Worm (Caenorhabditis elegans) whole organism, L4 larva: ENCODE results near the gene sru-25.

Experiments used
- D1046.2 ChIP-seq: fragments of 200-800 bp; sonication (Bioruptor generic); IDR thresholded peaks from 2 replicates; pipeline ENCODE4 v1.3.6; 2022; ENCODE audit warnings: missing genetic modification characterization, missing compliant biosample characterization
- F26F4.8 ChIP-seq: fragments of 200-800 bp; sonication (Bioruptor generic); conservative IDR thresholded peaks from 2 replicates; pipeline ENCODE4 v1.3.6; 2022; ENCODE audit warnings: missing genetic modification characterization, missing compliant biosample characterization
- F44E2.7 ChIP-seq: fragments of 200-800 bp; sonication (Bioruptor generic); IDR thresholded peaks from 2 replicates; pipeline ENCODE4 v2.1.2; 2022; ENCODE audit warnings: missing genetic modification characterization, missing compliant biosample characterization
- F49E8.2 ChIP-seq: sonication (generic microtip); optimal IDR thresholded peaks from 2 replicates; lab custom pipeline; 2016; ENCODE audit warnings: missing compliant biosample characterization, mild to moderate bottlenecking, missing genetic modification characterization, borderline replicate concordance
- R02D3.7 ChIP-seq: fragments of 150-350 bp; sonication (generic microtip); optimal IDR thresholded peaks from 3 replicates; lab custom pipeline; 2014; ENCODE audit warnings: missing biosample characterization, missing genetic modification characterization
- ZK337.2 ChIP-seq: fragments of 200-800 bp; sonication (Bioruptor generic); IDR thresholded peaks from 2 replicates; pipeline ENCODE4 v1.3.6; 2022; ENCODE audit warnings: missing genetic modification reagents, missing genetic modification characterization, missing compliant biosample characterization
- ceh-20 ChIP-seq: fragments of 200-800 bp; sonication (Bioruptor generic); IDR thresholded peaks from 2 replicates; pipeline ENCODE4 v1.3.6; 2022; ENCODE audit warnings: missing genetic modification reagents, missing genetic modification characterization, missing compliant biosample characterization
- ceh-82 ChIP-seq: sonication (generic microtip); optimal IDR thresholded peaks from 2 replicates; lab custom pipeline; 2017; ENCODE audit warnings: missing biosample characterization, missing genetic modification characterization
- ces-1 ChIP-seq: fragments of 150-350 bp; sonication (generic microtip); optimal IDR thresholded peaks from 4 replicates; lab custom pipeline; 2014; ENCODE audit warnings: missing biosample characterization, missing genetic modification reagents, missing genetic modification characterization
- daf-8 ChIP-seq: fragments of 200-800 bp; sonication (Bioruptor generic); IDR thresholded peaks from 2 replicates; pipeline ENCODE4 v1.3.6; 2022; ENCODE audit warnings: missing genetic modification characterization, missing compliant biosample characterization
- dmd-6 ChIP-seq: fragments of 200-800 bp; sonication (Bioruptor generic); IDR thresholded peaks from 2 replicates; pipeline ENCODE4 v1.3.6; 2022; ENCODE audit warnings: missing genetic modification reagents, missing genetic modification characterization, missing compliant biosample characterization
- dmd-9 ChIP-seq: fragments of 200-800 bp; sonication (Bioruptor generic); IDR thresholded peaks from 2 replicates; pipeline ENCODE4 v1.3.6; 2022; ENCODE audit warnings: missing genetic modification reagents, missing genetic modification characterization, missing compliant biosample characterization
- dpl-1 ChIP-seq: fragments of 150-350 bp; optimal IDR thresholded peaks from 2 replicates; lab custom pipeline; 2014; ENCODE audit warnings: missing biosample characterization, missing genetic modification reagents, missing genetic modification characterization
- egl-43 ChIP-seq: fragments of 200-800 bp; sonication (Bioruptor generic); IDR thresholded peaks from 2 replicates; pipeline ENCODE4 v1.3.6; 2022; ENCODE audit warnings: missing genetic modification reagents, missing genetic modification characterization, missing compliant biosample characterization
- fkh-10 ChIP-seq: fragments of 150-350 bp; optimal IDR thresholded peaks from 2 replicates; lab custom pipeline; 2014; ENCODE audit warnings: missing biosample characterization, missing genetic modification reagents, missing genetic modification characterization
- hif-1 ChIP-seq, 2 experiments: sonication (generic microtip); optimal IDR thresholded peaks; 2 replicates each; lab custom pipeline; 2016 to 2017; ENCODE audit warnings: missing compliant biosample characterization in 2 of 2, missing genetic modification characterization in 2 of 2, missing genetic modification reagents in 2 of 2, missing genotype in 2 of 2, mild to moderate bottlenecking in 1 of 2
- hlh-11 ChIP-seq: fragments of 200-800 bp; sonication (Bioruptor generic); optimal IDR thresholded peaks from 2 replicates; lab custom pipeline; 2018; ENCODE audit warnings: mild to moderate bottlenecking, missing genetic modification characterization, missing compliant biosample characterization
- hmg-1.1 ChIP-seq: fragments of 200-800 bp; sonication (Bioruptor generic); IDR thresholded peaks from 2 replicates; pipeline ENCODE4 v1.3.6; 2022; ENCODE audit warnings: missing genetic modification reagents, missing genetic modification characterization, missing compliant biosample characterization
- jun-1 ChIP-seq: fragments of 150-350 bp; optimal IDR thresholded peaks from 2 replicates; lab custom pipeline; 2014; ENCODE audit warnings: missing biosample characterization, missing genetic modification reagents, missing genetic modification characterization
- lim-7 ChIP-seq: fragments of 200-800 bp; sonication (Bioruptor generic); IDR thresholded peaks from 2 replicates; pipeline ENCODE4 v1.3.6; 2022; ENCODE audit warnings: missing genetic modification characterization, missing compliant biosample characterization
- lin-38 ChIP-seq: fragments of 200-800 bp; sonication (Bioruptor generic); IDR thresholded peaks from 2 replicates; pipeline ENCODE4 v1.3.6; 2022; ENCODE audit warnings: missing genetic modification reagents, missing genetic modification characterization, missing compliant biosample characterization
- lin-39 ChIP-seq: fragments of 150-350 bp; optimal IDR thresholded peaks from 2 replicates; lab custom pipeline; 2014; ENCODE audit warnings: missing biosample characterization, missing genetic modification reagents, missing genetic modification characterization
- lsy-2 ChIP-seq, 2 experiments: fragments of 150-350 bp in 1 of 2; sonication (generic microtip) in 1 of 2; optimal IDR thresholded peaks; 2 replicates each; lab custom pipeline; 2014 to 2017; ENCODE audit warnings: missing biosample characterization in 2 of 2, missing genetic modification characterization in 2 of 2
- madf-5 ChIP-seq, 2 experiments: fragments of 200-800 bp; sonication (Bioruptor generic); IDR thresholded peaks; 2 replicates each; pipeline ENCODE4 v1.3.6; 2022; ENCODE audit warnings: missing compliant biosample characterization in 2 of 2, missing genetic modification characterization in 2 of 2
- mdt-29 ChIP-seq: fragments of 200-800 bp; sonication (Bioruptor generic); IDR thresholded peaks from 2 replicates; pipeline ENCODE4 v1.3.6; 2022; ENCODE audit warnings: missing genetic modification reagents, missing genetic modification characterization, missing compliant biosample characterization
- mes-2 ChIP-seq: sonication (generic microtip); optimal IDR thresholded peaks from 2 replicates; lab custom pipeline; 2016; ENCODE audit warnings: missing genotype, mild to moderate bottlenecking, missing genetic modification characterization, missing compliant biosample characterization; ENCODE audit not compliant: poor library complexity, severe bottlenecking
- nhr-237 ChIP-seq: sonication (generic microtip); optimal IDR thresholded peaks from 2 replicates; lab custom pipeline; 2017; ENCODE audit warnings: missing biosample characterization, missing genetic modification characterization
- nhr-41 ChIP-seq: fragments of 200-800 bp; sonication (Bioruptor generic); IDR thresholded peaks from 2 replicates; pipeline ENCODE4 v1.3.6; 2022; ENCODE audit warnings: missing genetic modification reagents, missing genetic modification characterization, missing compliant biosample characterization
- nhr-42 ChIP-seq: fragments of 200-800 bp; sonication (Bioruptor generic); IDR thresholded peaks from 2 replicates; pipeline ENCODE4 v1.3.6; 2022; ENCODE audit warnings: missing genetic modification characterization, missing compliant biosample characterization
- nhr-6 ChIP-seq: fragments of 150-350 bp; optimal IDR thresholded peaks from 2 replicates; lab custom pipeline; 2014; ENCODE audit warnings: missing biosample characterization, missing genetic modification characterization
- php-3 ChIP-seq: fragments of 200-800 bp; sonication (Bioruptor generic); IDR thresholded peaks from 2 replicates; pipeline ENCODE4 v1.3.6; 2022; ENCODE audit warnings: missing genetic modification reagents, missing genetic modification characterization, missing compliant biosample characterization
- rbr-2 ChIP-seq: sonication (generic microtip); optimal IDR thresholded peaks from 2 replicates; lab custom pipeline; 2016; ENCODE audit warnings: missing genotype, missing genetic modification characterization, missing compliant biosample characterization
- saeg-2 ChIP-seq: fragments of 200-800 bp; sonication (Bioruptor generic); IDR thresholded peaks from 2 replicates; pipeline ENCODE4 v1.3.6; 2022; ENCODE audit warnings: missing genetic modification reagents, missing genetic modification characterization, missing compliant biosample characterization
- snpc-1.2 ChIP-seq: fragments of 200-800 bp; sonication (Bioruptor generic); IDR thresholded peaks from 2 replicates; pipeline ENCODE4 v1.3.6; 2022; ENCODE audit warnings: missing genetic modification reagents, missing genetic modification characterization, missing compliant biosample characterization
- spr-1 ChIP-seq: sonication (generic microtip); optimal IDR thresholded peaks from 2 replicates; lab custom pipeline; 2016; ENCODE audit warnings: mild to moderate bottlenecking, missing genetic modification characterization, missing compliant biosample characterization
- tag-97 ChIP-seq: fragments of 200-800 bp; sonication (Bioruptor generic); IDR thresholded peaks from 2 replicates; pipeline ENCODE4 v1.3.6; 2022; ENCODE audit warnings: missing genetic modification characterization, missing compliant biosample characterization
- tra-1 ChIP-seq: fragments of 200-800 bp; sonication (Bioruptor generic); IDR thresholded peaks from 2 replicates; pipeline ENCODE4 v1.3.6; 2022; ENCODE audit warnings: missing genetic modification reagents, missing genetic modification characterization, missing compliant biosample characterization
- unc-130 ChIP-seq: sonication (generic microtip); optimal IDR thresholded peaks from 2 replicates; lab custom pipeline; 2016; ENCODE audit warnings: missing genetic modification reagents, missing genetic modification characterization, missing compliant biosample characterization
- unc-39 ChIP-seq: sonication (generic microtip); optimal IDR thresholded peaks from 2 replicates; lab custom pipeline; 2017; ENCODE audit warnings: missing biosample characterization, missing genetic modification characterization
- zfp-3 ChIP-seq: fragments of 200-800 bp; sonication (Bioruptor generic); conservative IDR thresholded peaks from 2 replicates; pipeline ENCODE4 v1.3.6; 2022; ENCODE audit warnings: missing genetic modification reagents, missing genetic modification characterization, missing compliant biosample characterization
- zip-11 ChIP-seq: fragments of 200-800 bp; sonication (Bioruptor generic); IDR thresholded peaks from 2 replicates; pipeline ENCODE4 v1.3.6; 2022; ENCODE audit warnings: missing genetic modification characterization, missing compliant biosample characterization

Gene sru-25

DNA sequence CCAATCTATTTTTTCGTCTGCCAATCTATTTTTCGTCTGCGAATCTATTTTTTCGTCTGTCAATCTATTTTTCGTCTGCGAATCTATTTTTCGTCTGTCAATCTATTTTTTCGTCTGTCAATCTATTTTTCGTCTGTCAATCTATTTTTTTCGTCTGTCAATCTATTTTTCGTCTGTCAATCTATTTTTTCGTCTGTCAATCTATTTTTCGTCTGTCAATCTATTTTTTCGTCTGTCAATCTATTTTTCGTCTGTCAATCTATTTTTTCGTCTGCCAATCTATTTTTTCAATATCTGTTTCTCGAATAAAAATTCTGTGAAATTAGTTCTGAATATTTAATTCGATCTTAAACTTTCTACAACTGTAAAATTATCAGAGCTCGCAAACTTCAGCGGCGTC lies 16.0 kb downstream of the sru-25 start:
- peak; percentile 59; the same call in 1 of the 2 replicates for TF ChIP-seq lim-7

DNA sequence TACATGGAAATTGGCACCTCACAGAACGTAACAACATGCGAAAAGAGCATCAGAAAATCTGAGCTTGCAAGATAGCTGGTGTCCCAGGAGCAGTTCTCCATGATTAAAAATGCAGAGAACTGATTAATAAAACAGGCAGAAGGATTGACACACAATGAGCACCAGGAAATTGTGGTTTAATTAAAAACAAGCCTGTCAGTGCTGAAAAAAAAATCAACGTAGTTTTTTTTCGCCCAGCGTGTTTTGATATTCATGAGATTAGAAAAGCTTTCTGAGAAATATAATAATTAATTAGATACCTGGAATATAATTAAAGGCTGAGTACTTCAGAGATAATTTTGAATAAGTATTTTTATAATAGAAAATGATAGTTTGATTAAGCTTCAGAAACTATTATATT lies 16.4 kb downstream of the sru-25 start, which contains the start of gene srh-246:
srh-246 (minus strand) TSS at position 101 of the 400 bp plus-strand sequence.
- TF ChIP-seq ceh-82 (tag; lab: Kevin White, UChicago) (no peak), ces-1 (GFP tag; lab: Kevin White, UChicago) (no peak), egl-43 (GFP tag; lab: Robert Waterston, UW) (no peak), dmd-9 (GFP tag; lab: Robert Waterston, UW) (no peak), tra-1 (GFP tag; lab: Robert Waterston, UW) (no peak)

DNA sequence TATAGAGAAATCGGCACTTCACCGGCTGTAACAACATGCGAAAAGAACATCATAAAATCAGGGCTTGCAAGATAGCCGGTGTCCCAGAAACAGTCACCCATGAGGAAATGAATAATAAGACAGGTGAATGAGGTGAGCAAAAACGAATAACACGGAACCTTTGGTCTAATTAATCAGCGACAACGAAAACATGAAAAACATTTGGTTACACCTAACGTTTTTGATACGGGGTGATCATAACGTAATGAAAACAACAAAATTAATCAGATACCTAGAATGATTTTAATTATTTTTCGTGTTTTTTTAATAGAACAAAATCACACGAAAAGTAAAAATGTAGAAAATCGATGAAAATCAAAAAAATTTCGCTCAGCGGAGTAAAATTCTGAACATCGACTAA lies 18.3 kb downstream of the sru-25 start, which contains the start of gene srh-245:
srh-245 (minus strand) TSS at position 101 of the 400 bp plus-strand sequence.
- TF ChIP-seq hlh-11 (tag; lab: Kevin White, UChicago) (no peak), F49E8.2 (no peak), zip-11 (GFP tag; lab: Robert Waterston, UW) (no peak), D1046.2 (GFP tag; lab: Robert Waterston, UW) (no peak)

DNA sequence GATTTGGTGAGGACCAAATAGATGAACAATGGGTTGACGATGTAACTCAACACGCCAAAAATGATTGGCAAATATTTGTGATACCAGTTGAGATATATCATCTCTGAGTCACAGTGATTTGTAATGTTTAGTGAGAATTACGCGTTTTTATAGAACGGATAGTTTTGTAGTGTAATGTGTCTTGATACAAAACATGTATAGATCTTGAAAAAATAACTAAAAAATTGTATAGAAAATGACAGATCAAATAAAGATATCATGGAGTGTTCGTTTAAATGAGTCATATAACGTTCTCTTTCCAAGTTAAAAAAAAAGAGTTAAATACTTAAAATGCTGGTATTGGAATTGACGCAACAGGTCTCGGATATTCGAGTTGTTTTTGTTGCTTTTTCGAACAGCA lies 19.7 kb downstream of the sru-25 start, which contains the start of gene srj-6:
srj-6 (minus strand) TSS at position 101 of the 400 bp plus-strand sequence.
- TF ChIP-seq zip-11 (GFP tag; lab: Robert Waterston, UW): no peak
- TF ChIP-seq D1046.2 (GFP tag; lab: Robert Waterston, UW): no peak
- TF ChIP-seq R02D3.7 (tag; lab: Kevin White, UChicago): no peak
- TF ChIP-seq mdt-29 (GFP tag; lab: Robert Waterston, UW): no peak

DNA sequence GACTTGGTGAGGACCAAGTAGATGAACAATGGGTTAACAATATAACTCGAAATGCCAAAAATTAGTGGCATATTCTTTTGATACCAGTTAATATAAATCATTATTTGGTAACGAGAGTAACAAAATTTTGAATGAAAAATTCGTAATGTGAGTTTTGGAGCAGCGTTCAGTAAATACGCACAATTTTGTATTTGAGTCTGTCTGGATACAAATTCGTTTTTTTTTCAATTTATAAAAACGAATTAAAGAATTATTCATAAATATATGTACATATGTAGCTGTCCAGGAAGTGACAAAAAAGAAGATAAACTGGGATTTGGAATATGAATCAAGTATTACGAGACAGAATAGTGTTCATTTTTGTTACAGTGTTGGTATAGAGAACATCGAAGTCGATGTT lies 21.2 kb downstream of the sru-25 start, which contains the start of gene srj-5:
srj-5 (minus strand) TSS at position 101 of the 400 bp plus-strand sequence.
- no peak for TF ChIP-seq jun-1 (tag; lab: Kevin White, UChicago)
- no peak for TF ChIP-seq nhr-6 (tag; lab: Kevin White, UChicago)
- no peak for TF ChIP-seq F44E2.7
- TF ChIP-seq madf-5 (GFP tag; IDR thresholded peaks at IDR 0.05; lab: Robert Waterston, UW): no peak
- TF ChIP-seq hmg-1.1 (GFP tag; lab: Robert Waterston, UW): no peak
- TF ChIP-seq lsy-2 (tag; optimal IDR thresholded peaks at IDR 0.05; lab: Kevin White, UChicago): no peak
- no peak for TF ChIP-seq fkh-10
- TF ChIP-seq dpl-1 (GFP tag; lab: Kevin White, UChicago): no peak
- no peak for TF ChIP-seq tra-1 (GFP tag; lab: Robert Waterston, UW)
- TF ChIP-seq ZK337.2 (GFP tag; lab: Robert Waterston, UW): no peak
- no peak for TF ChIP-seq ceh-20 (GFP tag; lab: Robert Waterston, UW)
- TF ChIP-seq lin-39: no peak
- TF ChIP-seq lin-38 (GFP tag; lab: Robert Waterston, UW): no peak
- TF ChIP-seq tag-97 (GFP tag; lab: Robert Waterston, UW): no peak
- TF ChIP-seq nhr-237 (tag; lab: Kevin White, UChicago): no peak
- TF ChIP-seq daf-8 (GFP tag; lab: Robert Waterston, UW): no peak
- no peak for TF ChIP-seq mdt-29 (GFP tag; lab: Robert Waterston, UW)
- TF ChIP-seq dmd-6 (GFP tag; lab: Robert Waterston, UW): no peak
- TF ChIP-seq snpc-1.2 (GFP tag; lab: Robert Waterston, UW): no peak

DNA sequence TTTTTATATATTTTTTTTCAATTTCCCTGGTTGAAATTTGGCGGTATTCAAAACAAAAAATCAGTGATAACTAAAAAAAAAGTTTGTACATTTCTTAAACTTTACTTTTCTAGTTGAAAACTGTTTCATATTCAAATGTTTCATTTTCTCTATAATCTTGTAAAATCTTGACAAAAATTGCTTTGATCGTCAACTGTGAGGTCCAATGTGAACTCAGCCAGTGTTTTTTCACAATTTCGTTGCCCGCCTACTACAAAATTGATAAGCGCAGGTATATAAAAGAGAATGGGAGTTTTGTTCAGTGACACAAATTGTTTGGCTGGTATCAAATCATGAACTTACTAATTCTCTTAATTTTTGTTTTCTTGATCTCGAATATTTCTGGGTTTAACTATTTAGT lies 27.2 kb downstream of the sru-25 start, which contains the start of gene ugt-42:
ugt-42 (plus strand) TSS at position 301 of the 400 bp plus-strand sequence.
- no peak for TF ChIP-seq spr-1 (tag; lab: Kevin White, UChicago)
- TF ChIP-seq F26F4.8 (GFP tag; lab: Robert Waterston, UW): no peak
- TF ChIP-seq php-3: no peak
- TF ChIP-seq unc-39 (tag; lab: Kevin White, UChicago): no peak
- TF ChIP-seq nhr-41 (GFP tag; lab: Robert Waterston, UW): no peak
- no peak for TF ChIP-seq hlh-11 (tag; lab: Kevin White, UChicago)
- no peak for TF ChIP-seq hif-1 (tag; optimal IDR thresholded peaks at IDR 0.05; lab: Kevin White, UChicago)
- TF ChIP-seq unc-130 (GFP tag; lab: Kevin White, UChicago): no peak
- TF ChIP-seq snpc-1.2 (GFP tag; lab: Robert Waterston, UW): no peak
- TF ChIP-seq saeg-2 (GFP tag; lab: Robert Waterston, UW): no peak
- no peak for TF ChIP-seq nhr-42
- TF ChIP-seq zfp-3: no peak
- no peak for TF ChIP-seq lim-7
- no peak for TF ChIP-seq ces-1 (GFP tag; lab: Kevin White, UChicago)
- no peak for TF ChIP-seq mes-2
- TF ChIP-seq rbr-2 (tag; lab: Kevin White, UChicago): no peak
- TF ChIP-seq, all 104 proteins: peak for 0
